Worm (Caenorhabditis elegans): ENCODE data around the gene ZK643.5.

Gene ZK643.5

DNA sequence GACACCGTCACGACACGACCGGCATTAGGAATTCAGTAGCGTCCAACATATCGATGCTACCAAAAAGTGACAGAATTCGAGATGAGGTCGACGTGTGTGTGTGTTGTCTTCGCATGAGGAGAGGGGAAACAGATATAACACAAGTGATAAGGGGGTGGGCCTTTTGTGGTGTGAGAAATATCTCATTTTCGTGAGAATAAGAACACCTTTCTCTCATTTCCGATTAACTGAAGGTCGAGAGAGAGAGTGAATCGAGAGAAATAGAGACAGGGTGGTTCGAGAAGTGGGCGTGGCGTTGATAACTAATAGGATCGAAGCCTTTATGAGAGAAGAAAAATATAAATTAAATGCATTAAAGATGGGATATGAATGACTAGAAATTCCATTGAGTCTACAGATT is 27.1 kb upstream of the ZK643.5 start:
- no peak for TF ChIP-seq unc-62 (GFP tag; optimal IDR thresholded peaks at IDR 0.05)

DNA sequence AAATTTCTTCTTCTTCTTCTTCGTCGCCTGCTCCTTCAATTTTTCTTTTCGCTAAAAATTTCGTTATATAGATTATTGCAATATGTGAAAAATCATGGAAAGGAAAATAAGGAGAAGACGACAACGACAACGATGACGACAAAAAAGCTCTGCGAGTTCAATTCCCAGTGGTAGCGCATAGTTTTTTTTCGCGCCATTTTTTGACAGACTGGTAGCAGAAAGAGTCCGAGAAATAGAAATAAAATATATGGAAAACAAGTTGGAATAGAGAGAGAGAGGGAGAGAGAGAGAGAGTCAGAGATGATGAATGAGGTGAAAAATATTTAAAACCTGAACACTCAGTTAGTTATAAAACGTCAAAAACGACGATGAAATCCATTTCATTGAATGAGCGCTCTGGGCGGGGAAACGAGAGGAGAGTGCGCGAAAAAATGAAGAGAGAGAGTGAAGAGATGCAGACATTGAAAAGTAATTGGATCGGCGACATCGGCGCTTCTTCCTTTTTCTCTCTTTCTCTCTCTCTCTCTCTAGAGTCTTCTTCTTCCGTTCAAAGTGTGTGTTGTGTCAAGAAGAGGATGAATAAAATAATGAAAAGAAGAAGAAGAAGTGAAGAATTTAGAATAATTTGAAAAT is 26.0 kb upstream of the ZK643.5 start, which contains the start of gene pde-2:
pde-2 (minus strand) TSS at position 51 of the 633 bp plus-strand sequence.
- TF ChIP-seq unc-62 (GFP tag; optimal IDR thresholded peaks at IDR 0.05), result no peak

DNA sequence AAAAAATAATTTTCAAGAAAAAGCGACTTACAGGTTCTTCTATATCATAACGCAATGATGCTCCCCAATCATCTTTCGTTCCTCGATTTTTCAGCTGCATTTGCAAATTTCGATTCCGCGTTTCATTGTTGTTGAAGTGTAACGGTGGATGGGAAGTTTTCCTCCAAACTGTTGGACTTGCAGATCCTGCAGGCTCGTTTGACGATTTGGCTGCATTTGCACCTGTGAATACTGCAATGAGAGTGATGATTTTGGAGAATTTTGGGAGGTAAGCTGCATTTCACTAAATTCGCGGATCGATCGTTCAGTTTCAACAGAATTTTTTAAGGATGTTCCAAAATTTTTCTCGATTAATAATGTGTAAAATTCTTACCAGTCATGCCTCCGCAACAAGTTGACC is 24.9 kb upstream of the ZK643.5 start:
- TF ChIP-seq unc-62 (GFP tag; optimal IDR thresholded peaks at IDR 0.05), result no peak

DNA sequence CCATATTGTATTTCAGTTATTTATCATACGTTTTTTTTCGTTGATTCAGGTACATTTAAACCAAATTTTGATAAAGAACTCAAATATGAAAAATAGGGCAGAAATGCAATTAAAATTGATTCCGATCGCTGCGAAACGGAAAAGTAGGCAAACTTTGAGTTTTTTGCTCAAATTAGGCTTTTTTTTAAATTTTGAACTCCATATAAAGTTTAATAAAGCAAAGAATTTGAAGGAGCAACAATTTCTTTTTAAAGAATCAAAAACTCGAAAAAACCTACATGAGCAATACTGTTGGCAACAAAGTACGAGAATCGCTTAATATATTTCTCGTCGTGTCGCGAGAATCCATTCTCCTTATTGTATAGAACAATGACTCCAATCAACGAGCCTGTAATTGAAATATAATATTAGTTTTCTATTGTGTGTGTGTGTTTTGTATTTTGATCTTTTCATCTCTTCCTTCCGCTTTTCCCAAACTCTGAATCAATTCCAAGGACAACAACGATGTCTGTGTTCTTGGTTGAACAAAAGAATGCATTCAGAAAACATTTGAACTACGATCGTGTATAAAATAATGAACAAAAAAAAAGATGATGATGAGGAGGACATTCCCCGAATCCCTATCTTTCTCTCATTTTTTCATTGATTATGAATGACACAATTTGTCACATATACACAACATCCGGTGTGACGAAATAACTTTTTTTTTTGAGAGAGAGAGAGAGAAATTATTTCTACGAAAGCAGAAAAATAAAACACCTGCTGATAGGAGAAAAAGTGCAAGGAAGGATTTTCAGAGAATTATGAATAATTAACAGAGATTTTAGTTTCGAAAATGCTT is 22.7 kb upstream of the ZK643.5 start:
- TF ChIP-seq unc-62 (GFP tag; optimal IDR thresholded peaks at IDR 0.05), result no peak

DNA sequence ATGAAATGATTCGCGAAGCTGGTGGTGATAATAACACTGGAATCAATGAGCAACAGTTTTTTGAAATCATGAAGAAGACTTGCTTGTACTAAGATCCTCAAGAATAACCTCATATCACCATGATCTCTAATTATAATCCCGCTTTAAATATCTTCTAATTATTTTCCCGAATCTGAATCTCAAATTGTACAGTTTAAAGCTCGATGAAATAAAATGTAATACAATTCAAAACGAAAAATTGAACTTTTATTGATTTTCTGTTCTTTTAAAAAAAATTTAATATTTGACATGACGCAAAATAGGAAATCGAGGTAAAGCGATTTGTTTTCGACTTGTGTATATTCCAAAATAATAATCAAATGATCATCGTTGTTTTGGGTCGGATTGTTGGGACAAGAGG is 18.8 kb upstream of the ZK643.5 start:
- no peak for TF ChIP-seq unc-62 (GFP tag; optimal IDR thresholded peaks at IDR 0.05)

DNA sequence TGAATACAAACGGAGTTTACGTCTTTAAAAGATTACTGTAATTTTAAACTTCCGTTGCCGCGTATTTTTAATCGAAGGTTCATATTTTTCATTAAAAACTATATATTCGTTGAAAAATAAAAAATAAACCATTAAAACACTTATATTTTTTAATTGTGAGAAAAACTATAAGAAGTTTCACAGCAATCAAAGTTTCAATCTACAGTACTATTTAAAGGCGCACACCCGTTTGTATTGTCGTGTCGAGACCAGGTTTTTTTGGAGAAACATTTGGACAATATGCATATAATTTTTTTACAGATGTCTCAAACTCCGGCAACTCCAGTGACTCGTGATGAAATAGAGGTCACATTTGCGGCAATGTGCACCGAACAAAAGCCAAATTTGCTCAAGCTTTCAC is 17.8 kb upstream of the ZK643.5 start, which contains the start of gene R08D7.5:
R08D7.5 (plus strand) TSS at position 301 of the 400 bp plus-strand sequence.
- no peak for TF ChIP-seq unc-62 (GFP tag; optimal IDR thresholded peaks at IDR 0.05)

DNA sequence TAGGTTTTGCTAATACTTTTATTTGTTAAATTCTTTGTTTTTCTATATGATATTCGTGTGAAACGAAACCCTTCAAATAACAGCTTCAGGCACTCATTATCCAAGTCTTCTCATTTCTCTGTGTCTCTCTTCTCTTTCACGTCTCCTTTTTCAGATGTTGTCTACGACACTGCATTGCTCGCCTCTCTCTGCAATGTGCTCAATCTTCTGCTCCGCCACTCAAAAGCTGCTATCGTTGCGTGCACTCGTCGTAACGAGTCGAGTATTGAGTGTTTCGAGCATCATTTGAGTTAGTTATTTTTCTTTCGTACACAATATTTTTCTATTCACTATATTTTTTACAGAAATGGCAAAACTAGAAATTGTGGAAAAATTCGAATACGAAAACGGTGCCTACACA is 17.2 kb upstream of the ZK643.5 start:
- no peak for TF ChIP-seq unc-62 (GFP tag; optimal IDR thresholded peaks at IDR 0.05)

DNA sequence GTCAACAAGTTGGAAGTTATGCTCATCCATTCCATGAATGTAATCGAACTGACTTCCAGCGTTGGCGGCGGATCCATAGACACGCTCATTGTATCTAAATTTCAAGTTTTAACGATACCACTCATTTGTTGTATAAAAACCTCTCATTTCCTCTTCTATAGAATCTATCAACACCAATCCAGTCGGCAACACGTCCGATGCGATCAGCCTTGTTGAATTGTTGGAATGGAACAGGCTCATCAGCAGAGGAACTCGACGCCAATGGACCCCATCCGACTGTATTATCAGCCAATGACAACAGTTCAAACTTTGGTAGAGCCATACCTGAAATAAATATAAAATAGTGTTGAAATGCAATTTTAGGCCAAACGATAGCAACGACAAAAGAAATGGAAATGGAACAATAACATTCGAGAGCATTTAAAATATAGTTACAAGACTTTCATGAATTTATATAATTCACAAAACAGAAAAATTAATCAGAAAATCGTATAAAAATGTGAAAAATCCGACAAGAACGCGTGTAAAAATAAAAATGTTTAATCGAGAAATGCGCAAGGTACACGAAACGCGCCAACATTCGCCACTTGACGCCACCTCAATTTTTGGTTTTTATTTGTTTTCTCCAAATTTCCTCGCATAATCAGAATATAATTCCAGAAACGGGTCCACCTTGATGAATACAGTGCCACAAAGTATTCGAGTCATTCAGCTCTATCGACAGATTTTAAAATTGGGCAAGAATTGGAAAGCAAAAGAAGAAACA is 15.4 kb upstream of the ZK643.5 start, which contains the start of the genes eif-3.D and R08D7.4:
eif-3.D (minus strand) TSS at position 324 of the 766 bp plus-strand sequence.
R08D7.4 (plus strand) TSS at position 638 of the 766 bp plus-strand sequence.
- TF ChIP-seq unc-62 (GFP tag; optimal IDR thresholded peaks at IDR 0.05), result no peak

DNA sequence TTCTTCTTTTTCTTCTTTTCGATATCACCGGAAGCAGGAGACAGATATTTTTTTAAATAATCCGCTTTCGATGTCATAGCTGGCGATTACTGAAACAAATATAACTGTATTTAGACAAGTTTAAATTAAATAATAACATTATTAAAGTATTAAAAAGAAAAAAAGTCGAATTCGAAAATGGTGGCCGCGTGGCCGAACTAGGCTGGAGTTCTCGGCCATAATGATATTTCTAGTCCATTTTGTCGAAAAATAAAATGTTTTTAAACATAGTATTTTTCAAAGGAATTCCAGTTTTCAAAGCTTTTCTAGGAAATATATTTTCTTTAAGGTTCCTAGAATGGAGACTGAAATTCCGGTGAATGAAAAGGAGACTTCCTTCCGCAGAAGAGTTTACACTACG is 11.6 kb upstream of the ZK643.5 start, which contains the start of the genes bud-13 and rpap-2:
bud-13 (minus strand) TSS at position 89 of the 400 bp plus-strand sequence.
rpap-2 (plus strand) TSS at position 329 of the 400 bp plus-strand sequence.
- no peak for TF ChIP-seq unc-62 (GFP tag; optimal IDR thresholded peaks at IDR 0.05)

DNA sequence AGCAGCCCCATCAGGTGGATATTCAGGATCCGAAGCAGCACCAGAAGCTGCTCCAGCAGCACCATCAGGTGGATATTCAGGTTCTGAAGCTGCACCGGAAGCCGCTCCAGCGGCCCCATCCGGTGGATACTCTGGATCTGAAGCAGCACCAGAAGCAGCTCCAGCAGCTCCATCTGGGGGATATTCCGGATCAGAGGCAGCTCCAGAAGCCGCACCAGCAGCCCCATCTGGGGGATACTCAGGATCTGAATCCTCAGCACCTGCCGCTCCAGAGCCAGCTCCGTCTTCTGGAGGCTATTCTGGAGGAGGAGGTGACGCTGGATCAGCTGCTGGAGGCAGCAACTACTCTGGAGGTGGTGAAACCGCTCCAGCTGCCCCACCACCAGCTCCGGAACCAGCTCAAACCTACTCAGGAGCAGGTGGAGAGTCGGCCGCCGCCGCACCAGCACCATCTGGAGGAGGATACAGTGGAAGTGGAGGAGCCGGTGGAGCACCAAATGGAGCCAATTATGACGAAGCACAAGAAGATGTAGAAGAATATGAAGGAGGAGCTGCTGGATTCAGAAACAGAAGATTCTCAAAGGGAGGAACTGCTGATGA is 8.8 kb upstream of the ZK643.5 start:
- TF ChIP-seq unc-62 (GFP tag; optimal IDR thresholded peaks at IDR 0.05), result no peak

DNA sequence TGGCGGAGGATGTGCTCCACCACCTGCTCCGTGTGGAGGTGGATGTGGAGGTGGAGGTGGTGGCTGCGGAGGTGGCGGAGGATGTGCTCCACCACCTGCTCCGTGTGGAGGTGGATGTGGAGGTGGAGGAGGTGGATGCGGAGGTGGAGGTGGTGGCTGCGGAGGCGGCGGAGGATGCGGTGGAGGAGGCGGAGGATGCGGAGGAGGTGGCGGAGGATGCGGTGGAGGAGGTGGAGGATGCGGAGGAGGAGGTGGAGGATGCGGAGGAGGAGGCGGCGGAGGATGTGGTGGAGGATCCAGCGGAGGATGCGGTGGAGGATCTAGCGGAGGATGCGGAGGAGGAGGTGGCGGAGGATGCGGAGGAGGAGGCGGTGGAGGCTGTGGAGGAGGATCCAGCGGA is 6.5 kb upstream of the ZK643.5 start:
- no peak for TF ChIP-seq unc-62 (GFP tag; optimal IDR thresholded peaks at IDR 0.05)

DNA sequence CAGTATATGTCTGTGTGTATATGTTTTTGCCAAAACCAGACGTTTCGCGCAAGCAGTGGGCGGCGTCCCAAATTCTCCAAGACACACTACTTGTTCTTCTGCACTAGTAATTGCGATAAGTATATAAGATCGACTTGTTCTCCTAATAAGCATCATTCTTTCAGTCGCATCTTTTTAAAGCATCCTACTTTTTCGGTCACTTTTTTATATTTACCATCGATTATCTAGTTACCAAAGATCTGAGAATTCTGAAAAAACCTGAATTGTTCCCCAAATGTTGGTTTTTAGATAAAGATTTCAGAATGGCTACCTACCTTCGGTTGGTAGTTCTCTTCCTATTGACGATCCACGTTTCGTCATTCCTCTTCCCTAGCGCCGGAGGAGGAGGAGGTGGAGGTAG is 6.0 kb upstream of the ZK643.5 start, which contains the start of gene grl-25:
grl-25 (plus strand) TSS at position 301 of the 400 bp plus-strand sequence.
- TF ChIP-seq unc-62 (GFP tag; optimal IDR thresholded peaks at IDR 0.05), result no peak

DNA sequence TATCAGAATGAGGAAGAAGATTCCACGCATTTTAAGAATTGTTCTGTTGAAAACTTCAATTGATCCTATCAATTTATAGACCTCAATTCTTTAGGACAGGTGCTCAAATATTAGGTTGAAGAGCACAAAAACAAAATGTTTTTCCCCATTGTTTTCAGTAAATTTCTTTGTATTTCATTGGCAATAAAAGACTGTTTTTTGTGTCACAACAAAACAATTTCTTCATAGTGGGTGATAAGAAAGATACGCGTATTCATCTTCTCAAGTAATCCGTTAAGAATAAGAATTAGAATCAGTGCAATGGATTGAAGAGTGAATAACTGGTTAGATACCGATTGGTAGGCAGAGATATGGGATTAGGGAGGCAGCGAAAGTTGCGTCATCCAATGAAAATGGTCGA is 4.7 kb upstream of the ZK643.5 start, which contains the start of gene ZK643.6:
ZK643.6 (minus strand) TSS at position 101 of the 400 bp plus-strand sequence.
- no peak for TF ChIP-seq unc-62 (GFP tag; optimal IDR thresholded peaks at IDR 0.05)

DNA sequence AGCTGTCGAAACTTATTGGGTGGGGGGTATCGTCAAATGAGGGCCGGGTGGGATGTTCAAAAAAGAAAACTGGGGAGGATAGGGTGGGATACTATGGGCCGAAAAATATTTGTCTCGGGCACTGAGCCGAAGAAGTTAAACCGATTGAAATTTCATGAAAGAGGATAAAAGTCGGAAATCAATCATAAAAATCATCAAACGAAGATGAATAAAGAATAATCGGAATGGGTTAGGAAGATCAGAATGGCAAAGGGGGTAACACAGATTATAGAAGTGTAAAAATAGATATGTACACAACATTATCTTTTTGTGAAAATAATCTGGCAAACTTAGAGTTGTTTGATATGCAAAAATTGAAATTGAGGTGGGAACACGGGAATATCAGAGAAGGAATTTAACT is 460 bp downstream of the ZK643.5 start:
- TF ChIP-seq unc-62 (GFP tag; optimal IDR thresholded peaks at IDR 0.05), result no peak

DNA sequence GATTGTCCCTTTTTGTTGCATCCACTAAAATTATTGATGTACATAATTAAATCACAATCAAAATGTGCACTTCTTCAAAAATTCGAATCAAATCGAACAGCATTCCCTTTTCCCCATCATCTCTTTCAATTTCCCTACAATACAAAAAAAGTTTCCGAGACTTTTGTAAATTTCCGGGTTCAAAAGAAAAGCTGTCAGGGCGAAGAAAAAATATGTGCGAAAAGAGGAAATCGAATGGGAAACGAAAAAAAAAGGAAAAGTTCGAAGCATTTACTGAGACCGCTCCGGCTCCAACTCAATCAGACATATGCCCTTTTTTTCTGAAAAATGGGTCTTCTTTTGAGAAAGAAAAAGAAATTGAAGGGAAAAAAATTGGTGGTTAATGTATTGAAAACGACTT is 6.8 kb downstream of the ZK643.5 start:
- TF ChIP-seq unc-62 (GFP tag; optimal IDR thresholded peaks at IDR 0.05), result no peak

All from whole organism, dauer.